Worm (Caenorhabditis elegans) whole organism, midembryonic: ENCODE results near the gene K02E2.11.

Experiments
- T22C8.4 ChIP-seq: fragments of 200-800 bp; sonication (Bioruptor generic); IDR thresholded peaks from 2 replicates; pipeline ENCODE4 v1.3.6; 2022; ENCODE audit warnings: missing genetic modification characterization, missing compliant biosample characterization
- cog-1 ChIP-seq: sonication (generic microtip); optimal IDR thresholded peaks from 2 replicates; lab custom pipeline; 2016; ENCODE audit warnings: missing genetic modification characterization, missing compliant biosample characterization
- flt-1 ChIP-seq: fragments of 200-800 bp; sonication (Bioruptor generic); IDR thresholded peaks from 2 replicates; pipeline ENCODE4 v1.3.6; 2022; ENCODE audit warnings: missing genetic modification characterization, missing compliant biosample characterization
- med-1 ChIP-seq: sonication (generic microtip); optimal IDR thresholded peaks from 2 replicates; lab custom pipeline; 2017; ENCODE audit warnings: missing genetic modification characterization, mild to moderate bottlenecking, missing compliant biosample characterization, antibody characterized with exemption, missing genetic modification reagents; ENCODE audit not compliant: insufficient read depth
- ref-1 ChIP-seq: fragments of 200-800 bp; sonication (Bioruptor generic); conservative IDR thresholded peaks from 2 replicates; pipeline ENCODE4 v1.3.6; 2022; ENCODE audit warnings: missing genetic modification reagents, missing genetic modification characterization, missing compliant biosample characterization
- tab-1 ChIP-seq: fragments of 200-800 bp; sonication (Bioruptor generic); IDR thresholded peaks from 2 replicates; pipeline ENCODE4 v1.3.6; 2022; ENCODE audit warnings: missing genetic modification characterization, missing compliant biosample characterization
- ztf-23 ChIP-seq: fragments of 200-800 bp; sonication (Bioruptor generic); IDR thresholded peaks from 2 replicates; pipeline ENCODE4 v1.3.6; 2022; ENCODE audit warnings: missing genetic modification reagents, missing genetic modification characterization, missing compliant biosample characterization
- ztf-29 ChIP-seq: fragments of 200-800 bp; sonication (Bioruptor generic); IDR thresholded peaks from 2 replicates; pipeline ENCODE4 v1.3.6; 2022; ENCODE audit warnings: missing genetic modification reagents, missing genetic modification characterization, missing compliant biosample characterization

DNA sequence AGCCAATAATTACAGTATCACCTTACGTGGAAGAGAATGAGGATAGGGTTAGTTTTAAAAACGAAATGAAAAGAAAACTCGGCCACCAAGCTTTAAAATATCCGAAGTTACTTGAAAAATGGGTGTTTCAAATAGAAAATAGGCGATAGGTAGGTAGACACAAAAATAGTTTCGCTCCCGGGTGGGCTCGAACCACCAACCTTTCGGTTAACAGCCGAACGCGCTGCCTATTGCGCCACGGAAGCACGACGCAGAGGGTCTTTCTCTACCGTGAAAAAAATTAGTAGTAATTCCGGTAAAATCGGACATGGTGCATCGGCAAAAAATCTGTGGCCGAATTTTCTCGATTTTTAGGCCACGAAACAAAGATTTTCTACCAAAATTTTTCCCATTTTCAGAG, 35.5 kb upstream of the K02E2.11 start:
- TF ChIP-seq tab-1 (GFP tag; lab: Robert Waterston, UW): no peak
- TF ChIP-seq flt-1 (GFP tag; lab: Robert Waterston, UW): no peak
- TF ChIP-seq ztf-29: no peak
- no peak for TF ChIP-seq ztf-23 (GFP tag; lab: Robert Waterston, UW)
- no peak for TF ChIP-seq ref-1 (GFP tag; lab: Robert Waterston, UW)
- no peak for TF ChIP-seq cog-1 (tag; lab: Kevin White, UChicago)
- TF ChIP-seq med-1 (GFP tag; lab: Kevin White, UChicago): no peak
- TF ChIP-seq T22C8.4 (GFP tag; lab: Robert Waterston, UW): no peak
